Fruit fly (Drosophila melanogaster) whole organism: ENCODE results near the gene CG10026.

ENCODE experiments used
- CG8478 ChIP-seq: fragments of >200 bp; optimal IDR thresholded peaks from 2 replicates; lab custom pipeline; 2018; ENCODE audit warnings: inconsistent platforms
- EcR ChIP-seq, 2 experiments: fragments of >200 bp; optimal IDR thresholded peaks; 2 replicates each; lab custom pipeline; 2017; ENCODE audit warnings: missing biosample characterization in 2 of 2, missing genetic modification characterization in 2 of 2, missing genetic modification reagents in 2 of 2
- psq ChIP-seq: fragments of >200 bp; optimal IDR thresholded peaks from 2 replicates; lab custom pipeline; 2017

DNA sequence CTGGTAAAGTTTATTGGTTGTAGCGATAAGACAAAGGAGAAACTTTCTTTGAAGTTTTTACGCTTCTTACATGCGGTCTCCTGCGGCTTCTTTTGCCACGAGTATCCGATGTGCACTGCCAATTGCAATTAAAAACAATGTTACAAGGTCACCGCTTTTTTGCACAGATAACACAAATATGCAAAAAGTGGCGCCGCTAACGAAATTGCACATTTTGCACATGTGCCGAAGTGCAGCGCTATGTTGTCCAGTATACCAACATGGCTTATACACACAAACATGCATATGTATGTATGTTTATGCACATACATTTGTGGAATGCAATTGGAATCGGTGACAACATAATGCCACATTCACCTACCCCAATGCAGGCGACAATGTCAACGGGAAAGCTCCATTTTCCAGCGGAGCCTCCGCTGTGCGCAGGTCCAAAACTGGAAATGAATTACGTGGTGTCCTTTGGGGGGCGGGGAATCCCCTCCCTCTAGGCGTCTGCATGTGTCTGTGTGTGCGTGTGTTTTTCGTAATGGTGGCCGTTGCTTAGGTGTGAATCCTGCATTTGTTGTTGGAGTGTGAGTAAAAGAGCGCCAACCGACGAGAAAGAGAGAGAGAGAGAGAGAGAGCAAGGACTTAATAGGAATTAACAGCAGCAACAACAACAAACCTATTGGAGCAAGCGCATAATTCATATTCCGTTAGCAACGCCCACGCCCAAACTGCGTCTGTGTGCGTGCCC is 25.4 kb downstream of the CG10026 start:
- TF ChIP-seq CG8478 (no peak), EcR (GFP tag; optimal IDR thresholded peaks at IDR 0.05; lab: Kevin White, UChicago) (no peak), psq (lab: Kevin White, UChicago) (no peak)
